Worm (Caenorhabditis elegans): ENCODE results near the gene C01F1.6.

Gene C01F1.6

DNA sequence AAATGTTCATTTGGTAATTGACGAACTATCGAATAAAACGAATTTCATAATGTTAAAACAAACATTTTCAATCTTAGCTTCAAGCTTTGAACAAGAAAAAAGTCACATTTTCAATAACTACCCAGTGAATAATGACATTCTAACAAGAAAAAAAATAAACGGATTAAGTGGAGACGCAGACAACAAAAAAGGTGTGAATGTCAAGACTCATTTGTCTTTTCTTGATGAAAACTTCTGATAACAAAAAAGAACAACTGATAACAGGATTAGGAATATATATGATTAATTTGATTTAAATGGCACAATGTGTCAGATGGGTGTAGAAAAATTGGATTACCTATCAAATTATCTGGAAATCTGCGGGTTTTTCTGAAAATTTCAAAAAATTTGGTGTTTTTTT lies 561 bp upstream of the C01F1.6 start (continued):
- TF ChIP-seq pag-3 (tag; optimal IDR thresholded peaks at IDR 0.05; ENCODE audit: borderline replicate concordance, insufficient read depth) (no peak), lin-13 (GFP tag; optimal IDR thresholded peaks at IDR 0.05) (no peak), rnt-1 (tag; optimal IDR thresholded peaks at IDR 0.05) (no peak), tlp-1 (tag; optimal IDR thresholded peaks at IDR 0.05) (no peak), nhr-47 (tag; optimal IDR thresholded peaks at IDR 0.05) (no peak), lin-15B (tag; optimal IDR thresholded peaks at IDR 0.05) (no peak), fkh-4 (tag; optimal IDR thresholded peaks at IDR 0.05; ENCODE audit: borderline replicate concordance) (no peak), xbp-1 (tag; optimal IDR thresholded peaks at IDR 0.05) (no peak), hlh-4 (tag; optimal IDR thresholded peaks at IDR 0.05) (no peak), elt-3 (tag; optimal IDR thresholded peaks at IDR 0.05) (peak in 1 of 6 experiments; percentile 32), dsc-1 (tag; optimal IDR thresholded peaks at IDR 0.05) (peak; percentile 53), nhr-90 (tag; optimal IDR thresholded peaks at IDR 0.05; ENCODE audit: poor library complexity) (no peak), elt-2 (tag; optimal IDR thresholded peaks at IDR 0.05) (peak; percentile 52), pqm-1 (tag; optimal IDR thresholded peaks at IDR 0.05) (no peak), C34B4.2 (tag; optimal IDR thresholded peaks at IDR 0.05) (no peak), unc-130 (tag; optimal IDR thresholded peaks at IDR 0.05) (no peak), pax-3 (tag; optimal IDR thresholded peaks at IDR 0.05) (peak; percentile 29), hlh-17 (GFP tag; optimal IDR thresholded peaks at IDR 0.05; ENCODE audit: borderline replicate concordance) (no peak), zag-1 (tag; optimal IDR thresholded peaks at IDR 0.05) (no peak), ama-1 (optimal IDR thresholded peaks at IDR 0.05) (no peak), lsy-2 (tag; optimal IDR thresholded peaks at IDR 0.05) (peak in 1 of 2 experiments; percentile 1), skn-1 (tag; optimal IDR thresholded peaks at IDR 0.05) (no peak), nhr-85 (tag) (peak; percentile 66), mab-9 (GFP tag; IDR thresholded peaks at IDR 0.05) (no peak), ceh-63 (GFP tag; optimal IDR thresholded peaks at IDR 0.05) (no peak), snu-23 (GFP tag; optimal IDR thresholded peaks at IDR 0.05) (no peak), mef-2 (tag; optimal IDR thresholded peaks at IDR 0.05) (no peak), lir-3 (tag; optimal IDR thresholded peaks at IDR 0.05; ENCODE audit: poor library complexity) (no peak), unc-30 (tag; optimal IDR thresholded peaks at IDR 0.05) (no peak)

- TF ChIP-seq efl-1 (optimal IDR thresholded peaks at IDR 0.05): no peak
- peak in 1 of 2 experiments; percentile 4 for TF ChIP-seq efl-1 (GFP tag; optimal IDR thresholded peaks at IDR 0.05 in 1 of 2)
- no peak for TF ChIP-seq vab-15 (tag; optimal IDR thresholded peaks at IDR 0.05)
These were observed 1.1 kb downstream of the C01F1.6 start for ce11 chrII:4286921-4287320.

DNA sequence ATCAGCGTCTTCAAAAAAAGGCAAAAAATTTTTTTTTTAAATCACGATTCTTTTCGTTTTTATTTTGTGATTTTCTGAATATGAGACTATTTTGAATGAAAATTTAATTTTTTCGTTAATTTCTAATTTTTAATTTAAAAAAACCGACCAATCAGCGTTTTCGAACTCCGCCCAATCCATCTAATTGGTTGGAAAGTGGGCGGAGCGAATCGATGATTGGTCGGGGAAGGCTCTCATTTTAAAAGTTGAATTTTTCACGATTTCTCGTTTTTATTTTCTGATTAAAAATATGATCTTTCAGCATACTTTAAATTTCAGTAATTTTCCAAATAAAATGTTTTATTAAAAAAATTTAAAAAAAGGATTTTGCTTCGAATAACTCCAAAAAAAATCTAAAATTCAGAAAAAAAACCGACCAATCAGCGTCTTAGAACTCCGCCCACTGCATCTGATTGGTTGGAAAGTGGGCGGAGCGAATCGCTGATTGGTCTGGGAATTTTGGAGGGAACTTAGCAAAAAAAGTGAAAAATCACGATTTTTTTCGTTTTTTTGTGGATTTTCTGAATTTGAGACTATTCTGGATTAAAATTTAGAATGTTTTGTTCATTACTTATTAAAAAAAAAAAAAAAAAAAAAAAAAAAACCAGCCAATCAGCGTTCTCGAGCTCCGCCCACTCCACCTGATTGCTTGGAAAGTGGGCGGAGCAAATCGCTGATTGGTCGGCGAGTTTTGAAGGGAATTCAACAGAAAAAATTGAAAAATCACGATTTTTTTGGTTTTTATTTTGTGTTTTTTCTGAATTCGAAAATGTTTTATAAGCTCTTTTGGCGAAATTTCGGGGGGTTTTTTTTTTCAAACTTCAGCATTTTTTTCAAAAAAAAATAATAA lies 3.5 kb downstream of the C01F1.6 start:
- TF ChIP-seq ceh-82 (tag; optimal IDR thresholded peaks at IDR 0.05) (no peak), lin-14 (GFP tag; optimal IDR thresholded peaks at IDR 0.05) (no peak), nhr-28 (tag; optimal IDR thresholded peaks at IDR 0.05) (no peak), pax-3 (tag; optimal IDR thresholded peaks at IDR 0.05) (no peak), unc-62 (GFP tag; optimal IDR thresholded peaks at IDR 0.05) (no peak), hlh-17 (GFP tag; optimal IDR thresholded peaks at IDR 0.05; ENCODE audit: borderline replicate concordance) (no peak), elt-3 (tag; optimal IDR thresholded peaks at IDR 0.05) (no peak), pqm-1 (tag; optimal IDR thresholded peaks at IDR 0.05) (no peak), aha-1 (tag; optimal IDR thresholded peaks at IDR 0.05) (no peak)

Measured in whole organism, L1 larva.